Fruit fly (Drosophila melanogaster) whole organism, embryonic: ENCODE results near the gene IntS6.
A peak's percentile ranks its signal among the peaks of the same experiment; 100 is the strongest.

ENCODE experiments used
- Aef1 ChIP-seq: fragments of 200-800 bp; sonication (Bioruptor generic); IDR thresholded peaks from 3 replicates; pipeline ENCODE4 v1.3.6; 2022; ENCODE audit warnings: missing biosample characterization, missing genetic modification characterization
- B-H1 ChIP-seq: fragments of 200-800 bp; sonication (Bioruptor generic); IDR thresholded peaks from 3 replicates; pipeline ENCODE4 v1.3.6; 2022; ENCODE audit warnings: missing biosample characterization, missing genetic modification characterization
- Bgb ChIP-seq: fragments of 200-800 bp; sonication (Bioruptor generic); IDR thresholded peaks from 2 replicates; pipeline ENCODE4 v1.3.6; 2022; ENCODE audit warnings: missing biosample characterization, missing genetic modification characterization; ENCODE audit not compliant: partially characterized antibody
- CG10321 ChIP-seq: fragments of 200-800 bp; sonication (Bioruptor generic); IDR thresholded peaks from 2 replicates; pipeline ENCODE4 v1.3.6; 2022; ENCODE audit warnings: missing biosample characterization, missing genetic modification characterization
- CG10654 ChIP-seq: fragments of 200-800 bp; sonication (Bioruptor generic); optimal IDR thresholded peaks from 2 replicates; lab custom pipeline; 2016; ENCODE audit warnings: missing biosample characterization, missing genetic modification characterization
- CG11085 ChIP-seq: fragments of 200-800 bp; sonication (Bioruptor generic); IDR thresholded peaks from 2 replicates; pipeline ENCODE4 v1.3.6; 2022; ENCODE audit warnings: missing biosample characterization, missing genetic modification characterization
- CG11504 ChIP-seq: fragments of 200-800 bp; sonication (Bioruptor generic); optimal IDR thresholded peaks from 3 replicates; lab custom pipeline; 2019; ENCODE audit warnings: missing biosample characterization, mild to moderate bottlenecking, missing genetic modification characterization, moderate library complexity
- CG12659 ChIP-seq: fragments of 200-800 bp; sonication (Bioruptor generic); optimal IDR thresholded peaks from 3 replicates; lab custom pipeline; 2017; ENCODE audit warnings: mild to moderate bottlenecking, missing biosample characterization, missing genetic modification reagents, missing genetic modification characterization
- CG13123 ChIP-seq: fragments of 200-800 bp; sonication (Bioruptor generic); optimal IDR thresholded peaks from 2 replicates; lab custom pipeline; 2016; ENCODE audit warnings: missing biosample characterization, missing genetic modification characterization
- CG15514 ChIP-seq: fragments of 200-800 bp; sonication (Bioruptor generic); optimal IDR thresholded peaks from 3 replicates; lab custom pipeline; 2017; ENCODE audit warnings: missing biosample characterization, missing genetic modification characterization, mild to moderate bottlenecking, moderate library complexity, missing genetic modification reagents
- CG18764 ChIP-seq: fragments of 200-800 bp; sonication (Bioruptor generic); optimal IDR thresholded peaks from 3 replicates; lab custom pipeline; 2016; ENCODE audit warnings: missing biosample characterization, missing genetic modification characterization
- CG32767 ChIP-seq: fragments of 200-800 bp; sonication (Bioruptor generic); IDR thresholded peaks from 2 replicates; pipeline ENCODE4 v1.3.6; 2022; ENCODE audit warnings: missing biosample characterization, missing genetic modification characterization
- CG34422 ChIP-seq: fragments of 200-800 bp; sonication (Bioruptor generic); IDR thresholded peaks from 3 replicates; pipeline ENCODE4 v1.3.6; 2022; ENCODE audit warnings: missing biosample characterization, missing genetic modification characterization
- CG8388 ChIP-seq: fragments of 200-800 bp; sonication (Bioruptor generic); optimal IDR thresholded peaks from 2 replicates; lab custom pipeline; 2019; ENCODE audit warnings: missing biosample characterization, mild to moderate bottlenecking, missing genetic modification characterization, moderate library complexity
- Chrac-16 ChIP-seq: fragments of 200-800 bp; sonication (Bioruptor generic); optimal IDR thresholded peaks from 3 replicates; lab custom pipeline; 2016; ENCODE audit warnings: missing biosample characterization, missing genetic modification characterization
- Doc2 ChIP-seq: fragments of 200-800 bp; sonication (Bioruptor generic); IDR thresholded peaks from 2 replicates; pipeline ENCODE4 v1.3.6; 2022; ENCODE audit warnings: missing biosample characterization, missing genetic modification characterization
- E2f2 ChIP-seq: fragments of 200-800 bp; sonication (Bioruptor generic); IDR thresholded peaks from 2 replicates; pipeline ENCODE4 v1.3.6; 2022; ENCODE audit warnings: missing biosample characterization, missing genetic modification characterization
- Gug ChIP-seq: fragments of 200-800 bp; sonication (Bioruptor generic); IDR thresholded peaks from 4 replicates; pipeline ENCODE4 v1.3.6; 2022; ENCODE audit warnings: missing biosample characterization, missing genetic modification characterization
- Nf-YA ChIP-seq: fragments of 200-800 bp; sonication (Bioruptor generic); IDR thresholded peaks from 2 replicates; pipeline ENCODE4 v1.3.6; 2022; ENCODE audit warnings: missing biosample characterization, missing genetic modification characterization
- PHDP ChIP-seq: fragments of 200-800 bp; sonication (Bioruptor generic); optimal IDR thresholded peaks from 3 replicates; lab custom pipeline; 2018; ENCODE audit warnings: missing biosample characterization, mild to moderate bottlenecking, missing genetic modification characterization, moderate library complexity
- Ssrp ChIP-seq: fragments of 200-800 bp; sonication (Bioruptor generic); optimal IDR thresholded peaks from 2 replicates; lab custom pipeline; 2018; ENCODE audit warnings: missing biosample characterization, mild to moderate bottlenecking, missing genetic modification characterization, moderate library complexity
- Usf ChIP-seq: fragments of 200-800 bp; sonication (Bioruptor generic); optimal IDR thresholded peaks from 2 replicates; lab custom pipeline; 2017; ENCODE audit warnings: missing genotype, missing biosample characterization, missing genetic modification characterization
- YL-1 ChIP-seq: fragments of 200-800 bp; sonication (Bioruptor generic); optimal IDR thresholded peaks from 3 replicates; lab custom pipeline; 2017; ENCODE audit warnings: missing biosample characterization, mild to moderate bottlenecking, missing genetic modification characterization
- ab ChIP-seq: fragments of 200-800 bp; sonication (Bioruptor generic); optimal IDR thresholded peaks from 2 replicates; lab custom pipeline; 2016; ENCODE audit warnings: missing biosample characterization, missing genetic modification characterization
- amos ChIP-seq: fragments of 200-800 bp; sonication (Bioruptor generic); IDR thresholded peaks from 2 replicates; pipeline ENCODE4 v1.3.6; 2022; ENCODE audit warnings: missing biosample characterization, missing genetic modification characterization; ENCODE audit not compliant: partially characterized antibody
- ap ChIP-seq: fragments of 200-800 bp; sonication (Bioruptor generic); IDR thresholded peaks from 2 replicates; pipeline ENCODE4 v1.3.6; 2022; ENCODE audit warnings: missing biosample characterization, missing genetic modification characterization
- cas ChIP-seq: fragments of 200-800 bp; sonication (Bioruptor generic); IDR thresholded peaks from 2 replicates; pipeline ENCODE4 v1.3.6; 2022; ENCODE audit warnings: missing biosample characterization, missing genetic modification characterization
- croc ChIP-seq: fragments of 200-800 bp; sonication (Bioruptor generic); conservative IDR thresholded peaks from 3 replicates; pipeline ENCODE4 v1.3.6; 2022; ENCODE audit warnings: missing biosample characterization, missing genetic modification characterization
- dmrt11E ChIP-seq: fragments of 200-800 bp; sonication (Bioruptor generic); optimal IDR thresholded peaks from 3 replicates; lab custom pipeline; 2018; ENCODE audit warnings: missing biosample characterization, mild to moderate bottlenecking, missing genetic modification characterization, moderate library complexity
- dmrt99B ChIP-seq: fragments of 200-800 bp; sonication (Bioruptor generic); optimal IDR thresholded peaks from 2 replicates; lab custom pipeline; 2018; ENCODE audit warnings: missing biosample characterization, mild to moderate bottlenecking, missing genetic modification characterization, moderate library complexity
- fd3F ChIP-seq: fragments of 200-800 bp; sonication (Bioruptor generic); optimal IDR thresholded peaks from 2 replicates; lab custom pipeline; 2018; ENCODE audit warnings: missing biosample characterization, mild to moderate bottlenecking, missing genetic modification characterization, moderate library complexity
- fru ChIP-seq: fragments of >200 bp; optimal IDR thresholded peaks from 2 replicates; lab custom pipeline; 2017
- hbn ChIP-seq: fragments of 200-800 bp; sonication (Bioruptor generic); IDR thresholded peaks from 2 replicates; pipeline ENCODE4 v1.3.6; 2022; ENCODE audit warnings: missing biosample characterization, missing genetic modification characterization; ENCODE audit not compliant: partially characterized antibody
- kah ChIP-seq: fragments of 200-800 bp; sonication (Bioruptor generic); optimal IDR thresholded peaks from 2 replicates; lab custom pipeline; 2018; ENCODE audit warnings: missing biosample characterization, mild to moderate bottlenecking, missing genetic modification characterization
- kni ChIP-seq: fragments of 200-800 bp; sonication (Bioruptor generic); optimal IDR thresholded peaks from 3 replicates; lab custom pipeline; 2017; ENCODE audit warnings: mild to moderate bottlenecking, missing biosample characterization, missing genetic modification reagents, missing genetic modification characterization
- otp ChIP-seq: fragments of 200-800 bp; sonication (Bioruptor generic); IDR thresholded peaks from 3 replicates; pipeline ENCODE4, ENCODE4 v1.3.6; 2022; ENCODE audit warnings: missing biosample characterization, missing genetic modification characterization
- phol ChIP-seq: fragments of 200-800 bp; sonication (Bioruptor generic); optimal IDR thresholded peaks from 3 replicates; lab custom pipeline; 2018; ENCODE audit warnings: missing biosample characterization, mild to moderate bottlenecking, missing genetic modification characterization, moderate library complexity
- tap ChIP-seq: fragments of 200-800 bp; optimal IDR thresholded peaks from 3 replicates; lab custom pipeline; 2019; ENCODE audit warnings: missing biosample characterization, mild to moderate bottlenecking, missing genetic modification characterization, moderate library complexity
- tgo ChIP-seq: fragments of 200-800 bp; sonication (Bioruptor generic); IDR thresholded peaks from 3 replicates; pipeline ENCODE4 v1.3.6; 2022; ENCODE audit warnings: missing biosample characterization, missing genetic modification characterization
- twi ChIP-seq: fragments of 200-800 bp; optimal IDR thresholded peaks from 2 replicates; lab custom pipeline; 2019; ENCODE audit warnings: missing biosample characterization, mild to moderate bottlenecking, missing genetic modification characterization, moderate library complexity
- unpg ChIP-seq: fragments of 200-800 bp; sonication (Bioruptor generic); optimal IDR thresholded peaks from 3 replicates; lab custom pipeline; 2018; ENCODE audit warnings: missing biosample characterization, mild to moderate bottlenecking, missing genetic modification characterization, moderate library complexity
- zen ChIP-seq: fragments of 200-800 bp; sonication (Bioruptor generic); optimal IDR thresholded peaks from 3 replicates; lab custom pipeline; 2018; ENCODE audit warnings: missing biosample characterization, mild to moderate bottlenecking, missing genetic modification characterization, moderate library complexity

The IntS6 gene

DNA sequence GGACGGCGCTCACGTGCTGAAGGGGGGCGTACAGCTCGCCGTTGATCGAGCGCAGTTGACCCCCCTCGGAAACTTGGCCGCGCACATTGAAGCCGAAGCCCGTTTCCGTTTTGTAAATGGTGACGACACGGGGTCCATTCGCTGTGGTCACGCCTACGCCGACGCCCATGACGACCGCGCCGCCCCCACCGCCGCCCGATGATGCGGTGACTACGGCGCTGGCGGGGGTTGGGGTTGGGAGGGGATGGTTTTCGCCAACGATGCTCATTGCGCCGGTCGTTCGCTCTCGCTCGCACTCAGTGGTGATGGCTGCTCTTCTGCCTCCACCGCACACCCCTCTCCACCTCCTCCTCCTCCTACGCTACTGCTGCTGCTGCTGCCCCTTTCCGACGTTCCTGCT lies 9.9 kb downstream of the IntS6 start (continued):
- TF ChIP-seq dmrt99B (tag; lab: Kevin White, UChicago) (peak; percentile 6), Ssrp (no peak), otp (GFP tag; lab: Robert Waterston, UW) (0 out of 3 replicates have a peak, but pooled peaks have one; percentile 16), unpg (GFP tag; lab: Kevin White, UChicago) (peak; percentile 7), Doc2 (GFP tag; lab: Robert Waterston, UW) (no peak), tap (tag; lab: Kevin White, UChicago) (no peak), tgo (GFP tag; lab: Robert Waterston, UW) (no peak; the same call in 2 of the 3 replicates), phol (tag; lab: Kevin White, UChicago) (no peak), Bgb (GFP tag; lab: Robert Waterston, UW) (peak; percentile 37; the same call in 1 of the 2 replicates), E2f2 (GFP tag; lab: Robert Waterston, UW) (peak; percentile 12; the same call in 1 of the 2 replicates), CG10321 (GFP tag; lab: Robert Waterston, UW) (0 out of 2 replicates have a peak, but pooled peaks have one; percentile 23), ab (no peak), CG13123 (GFP tag; lab: Kevin White, UChicago) (no peak), PHDP (tag; lab: Kevin White, UChicago) (no peak), YL-1 (GFP tag; lab: Kevin White, UChicago) (no peak), CG8388 (no peak), cas (GFP tag; lab: Robert Waterston, UW) (no peak), fd3F (GFP tag; lab: Kevin White, UChicago) (no peak), Usf (GFP tag; lab: Kevin White, UChicago) (no peak), CG15514 (GFP tag; lab: Kevin White, UChicago) (peak; percentile 35), kni (GFP tag; lab: Kevin White, UChicago) (no peak), fru (lab: Kevin White, UChicago) (no peak), zen (tag; lab: Kevin White, UChicago) (no peak), kah (GFP tag; lab: Kevin White, UChicago) (no peak), CG10654 (GFP tag; lab: Kevin White, UChicago) (no peak), CG18764 (no peak), CG32767 (GFP tag; lab: Robert Waterston, UW) (no peak; the same call in 1 of the 2 replicates), Aef1 (GFP tag; lab: Robert Waterston, UW) (peak; percentile 36; the same call in 1 of the 3 replicates), hbn (GFP tag; lab: Robert Waterston, UW) (no peak), croc (GFP tag; lab: Robert Waterston, UW) (no peak), CG34422 (GFP tag; lab: Robert Waterston, UW) (peak; percentile 80; the same call in 1 of the 3 replicates), dmrt11E (tag; lab: Kevin White, UChicago) (no peak), Nf-YA (GFP tag; lab: Robert Waterston, UW) (no peak), Gug (peak; percentile 42; the same call in 1 of the 4 replicates), Chrac-16 (GFP tag; lab: Kevin White, UChicago) (no peak), CG11085 (GFP tag; lab: Robert Waterston, UW) (0 out of 2 replicates have a peak, but pooled peaks have one; percentile 42), ap (GFP tag; lab: Robert Waterston, UW) (no peak), CG11504 (tag; lab: Kevin White, UChicago) (peak; percentile 6), amos (no peak; the same call in 1 of the 2 replicates), CG12659 (GFP tag; lab: Kevin White, UChicago) (no peak), B-H1 (GFP tag; lab: Robert Waterston, UW) (no peak), twi (tag; lab: Kevin White, UChicago) (no peak)
